Fruit fly (Drosophila melanogaster) whole organism, embryonic: ENCODE data around the gene Nab2.

Experiments
- ATbp ChIP-seq: fragments of 200-800 bp; sonication (Bioruptor generic); optimal IDR thresholded peaks from 2 replicates; lab custom pipeline; 2017; ENCODE audit warnings: missing biosample characterization, mild to moderate bottlenecking, missing genetic modification characterization, missing genetic modification reagents
- Adf1 ChIP-seq: fragments of 200-800 bp; sonication (Bioruptor generic); IDR thresholded peaks from 2 replicates; pipeline ENCODE4 v1.3.6; 2022; ENCODE audit warnings: missing biosample characterization, missing genetic modification characterization
- Atf-2 ChIP-seq: fragments of 200-800 bp; sonication (Bioruptor generic); optimal IDR thresholded peaks from 2 replicates; lab custom pipeline; 2016; ENCODE audit warnings: missing biosample characterization, missing genetic modification characterization
- CG10267 ChIP-seq: fragments of 200-800 bp; sonication (Bioruptor generic); optimal IDR thresholded peaks from 2 replicates; lab custom pipeline; 2018; ENCODE audit warnings: missing biosample characterization, mild to moderate bottlenecking, missing genetic modification characterization, moderate library complexity
- CG10366 ChIP-seq: fragments of 200-800 bp; sonication (Bioruptor generic); IDR thresholded peaks from 2 replicates; pipeline ENCODE4 v1.3.6; 2022; ENCODE audit warnings: missing biosample characterization, missing genetic modification characterization
- CG17802 ChIP-seq: fragments of 200-800 bp; sonication (Bioruptor generic); optimal IDR thresholded peaks from 2 replicates; lab custom pipeline; 2018; ENCODE audit warnings: missing biosample characterization, mild to moderate bottlenecking, missing genetic modification characterization, moderate library complexity
- CG2120 ChIP-seq: fragments of 200-800 bp; sonication (Bioruptor generic); optimal IDR thresholded peaks from 3 replicates; lab custom pipeline; 2016; ENCODE audit warnings: missing biosample characterization, missing genetic modification characterization
- CG2199 ChIP-seq: fragments of 200-800 bp; sonication (Bioruptor generic); IDR thresholded peaks from 3 replicates; pipeline ENCODE4 v1.3.6; 2022; ENCODE audit warnings: missing biosample characterization, missing genetic modification characterization
- CG30403 ChIP-seq: fragments of 200-800 bp; sonication (Bioruptor generic); optimal IDR thresholded peaks from 3 replicates; lab custom pipeline; 2016; ENCODE audit warnings: missing biosample characterization, missing genetic modification characterization
- CG3407 ChIP-seq: fragments of 200-800 bp; sonication (Bioruptor generic); optimal IDR thresholded peaks from 2 replicates; lab custom pipeline; 2018; ENCODE audit warnings: missing biosample characterization, mild to moderate bottlenecking, missing genetic modification characterization
- CG3726 ChIP-seq: fragments of 200-800 bp; sonication (Bioruptor generic); IDR thresholded peaks from 3 replicates; pipeline ENCODE4, ENCODE4 v1.3.6; 2022; ENCODE audit warnings: missing biosample characterization, missing genetic modification characterization
- CG6854 ChIP-seq: fragments of 200-800 bp; sonication (Bioruptor generic); optimal IDR thresholded peaks from 3 replicates; lab custom pipeline; 2017; ENCODE audit warnings: missing biosample characterization, mild to moderate bottlenecking, missing genetic modification characterization
- CoRest ChIP-seq: fragments of 200-800 bp; sonication (Bioruptor generic); optimal IDR thresholded peaks from 3 replicates; lab custom pipeline; 2018; ENCODE audit warnings: missing biosample characterization, mild to moderate bottlenecking, missing genetic modification characterization, moderate library complexity
- D19B ChIP-seq: fragments of 200-800 bp; sonication (Bioruptor generic); optimal IDR thresholded peaks from 2 replicates; lab custom pipeline; 2017; ENCODE audit warnings: missing biosample characterization, mild to moderate bottlenecking, missing genetic modification characterization
- Dad ChIP-seq: fragments of 200-800 bp; sonication (Bioruptor generic); optimal IDR thresholded peaks from 3 replicates; lab custom pipeline; 2016; ENCODE audit warnings: missing biosample characterization, missing genetic modification characterization
- Deaf1 ChIP-seq: fragments of 200-800 bp; optimal IDR thresholded peaks from 3 replicates; lab custom pipeline; 2019; ENCODE audit warnings: missing biosample characterization, mild to moderate bottlenecking, missing genetic modification characterization, moderate library complexity
- Dll ChIP-seq: fragments of 200-800 bp; sonication (Bioruptor generic); IDR thresholded peaks from 4 replicates; pipeline ENCODE4 v1.3.6; 2022; ENCODE audit warnings: missing biosample characterization, missing genetic modification characterization; ENCODE audit not compliant: partially characterized antibody
- Dref ChIP-seq: fragments of 200-800 bp; sonication (Bioruptor generic); IDR thresholded peaks from 2 replicates; pipeline ENCODE4 v1.3.6; 2022; ENCODE audit warnings: missing biosample characterization, missing genetic modification characterization
- E2f1 ChIP-seq: fragments of 200-800 bp; sonication (Bioruptor generic); IDR thresholded peaks from 2 replicates; pipeline ENCODE4 v1.3.6; 2022; ENCODE audit warnings: missing biosample characterization, missing genetic modification characterization
- H2.0 ChIP-seq: fragments of 200-800 bp; sonication (Bioruptor generic); IDR thresholded peaks from 2 replicates; pipeline ENCODE4 v1.3.6; 2022; ENCODE audit warnings: missing biosample characterization, missing genetic modification characterization
- Hand ChIP-seq: fragments of 200-800 bp; sonication (Bioruptor generic); optimal IDR thresholded peaks from 2 replicates; lab custom pipeline; 2017; ENCODE audit warnings: mild to moderate bottlenecking, missing biosample characterization, missing genetic modification reagents, missing genetic modification characterization
- HmgD ChIP-seq: fragments of 200-800 bp; sonication (Bioruptor generic); optimal IDR thresholded peaks from 3 replicates; lab custom pipeline; 2016; ENCODE audit warnings: missing biosample characterization, missing genetic modification characterization
- Myb ChIP-seq: fragments of 200-800 bp; sonication (Bioruptor generic); optimal IDR thresholded peaks from 2 replicates; lab custom pipeline; 2016; ENCODE audit warnings: missing biosample characterization, missing genetic modification characterization
- NC2α ChIP-seq: fragments of 200-800 bp; sonication (Bioruptor generic); optimal IDR thresholded peaks from 2 replicates; lab custom pipeline; 2016; ENCODE audit warnings: missing biosample characterization, missing genetic modification characterization
- NFAT ChIP-seq: fragments of 200-800 bp; sonication (Bioruptor generic); IDR thresholded peaks from 2 replicates; pipeline ENCODE4 v1.3.6; 2022; ENCODE audit warnings: missing biosample characterization, missing genetic modification characterization
- Nf-YA ChIP-seq: fragments of 200-800 bp; sonication (Bioruptor generic); IDR thresholded peaks from 2 replicates; pipeline ENCODE4 v1.3.6; 2022; ENCODE audit warnings: missing biosample characterization, missing genetic modification characterization
- Stat92E ChIP-seq, 3 experiments: fragments of >200 bp in 2 of 3; fragments of 200-800 bp in 1 of 3; sonication (Bioruptor generic) in 1 of 3; optimal IDR thresholded peaks; 2 replicates each; lab custom pipeline; 2017 to 2019; ENCODE audit warnings: missing biosample characterization in 3 of 3, missing genetic modification characterization in 3 of 3, mild to moderate bottlenecking in 1 of 3, moderate library complexity in 1 of 3
- abd-A ChIP-seq: fragments of 200-800 bp; sonication (Bioruptor generic); optimal IDR thresholded peaks from 3 replicates; lab custom pipeline; 2019; ENCODE audit warnings: missing biosample characterization, mild to moderate bottlenecking, missing genetic modification characterization, moderate library complexity
- ap ChIP-seq: fragments of 200-800 bp; sonication (Bioruptor generic); IDR thresholded peaks from 2 replicates; pipeline ENCODE4 v1.3.6; 2022; ENCODE audit warnings: missing biosample characterization, missing genetic modification characterization
- ara ChIP-seq: fragments of 200-800 bp; sonication (Bioruptor generic); IDR thresholded peaks from 2 replicates; pipeline ENCODE4 v1.3.6; 2022; ENCODE audit warnings: missing biosample characterization, missing genetic modification characterization
- corto ChIP-seq: fragments of 200-800 bp; sonication (Bioruptor generic); optimal IDR thresholded peaks from 2 replicates; lab custom pipeline; 2016; ENCODE audit warnings: missing biosample characterization, mild to moderate bottlenecking, missing genetic modification characterization, moderate library complexity
- cwo ChIP-seq: fragments of 200-800 bp; sonication (Bioruptor generic); optimal IDR thresholded peaks from 3 replicates; lab custom pipeline; 2017; ENCODE audit warnings: missing biosample characterization, missing genetic modification characterization, mild to moderate bottlenecking, moderate library complexity, missing genetic modification reagents
- emc ChIP-seq: fragments of 200-800 bp; sonication (Bioruptor generic); optimal IDR thresholded peaks from 2 replicates; lab custom pipeline; 2016; ENCODE audit warnings: missing biosample characterization, missing genetic modification characterization
- gem ChIP-seq: fragments of 200-800 bp; sonication (Bioruptor generic); optimal IDR thresholded peaks from 2 replicates; lab custom pipeline; 2019; ENCODE audit warnings: missing biosample characterization, mild to moderate bottlenecking, missing genetic modification characterization, moderate library complexity
- ken ChIP-seq: fragments of 200-800 bp; sonication (Bioruptor generic); IDR thresholded peaks from 3 replicates; pipeline ENCODE4 v1.3.6; 2022; ENCODE audit warnings: missing biosample characterization, missing genetic modification characterization
- kni ChIP-seq: fragments of 200-800 bp; sonication (Bioruptor generic); optimal IDR thresholded peaks from 3 replicates; lab custom pipeline; 2017; ENCODE audit warnings: mild to moderate bottlenecking, missing biosample characterization, missing genetic modification reagents, missing genetic modification characterization
- mirr ChIP-seq: fragments of 200-800 bp; sonication (Bioruptor generic); optimal IDR thresholded peaks from 3 replicates; lab custom pipeline; 2018; ENCODE audit warnings: missing biosample characterization, mild to moderate bottlenecking, missing genetic modification characterization
- nerfin-1 ChIP-seq: fragments of 200-800 bp; sonication (Bioruptor generic); optimal IDR thresholded peaks from 3 replicates; lab custom pipeline; 2019; ENCODE audit warnings: missing biosample characterization, mild to moderate bottlenecking, missing genetic modification characterization, moderate library complexity
- odd ChIP-seq: fragments of 200-800 bp; sonication (Bioruptor generic); optimal IDR thresholded peaks from 2 replicates; lab custom pipeline; 2017; ENCODE audit warnings: missing biosample characterization, mild to moderate bottlenecking, missing genetic modification characterization
- pros ChIP-seq: fragments of 200-800 bp; sonication (Bioruptor generic); optimal IDR thresholded peaks from 3 replicates; lab custom pipeline; 2019; ENCODE audit warnings: missing biosample characterization, mild to moderate bottlenecking, missing genetic modification characterization, moderate library complexity
- sd ChIP-seq: fragments of 200-800 bp; sonication (Bioruptor generic); optimal IDR thresholded peaks from 3 replicates; lab custom pipeline; 2018; ENCODE audit warnings: missing biosample characterization, mild to moderate bottlenecking, missing genetic modification characterization, moderate library complexity
- sens ChIP-seq: fragments of 200-800 bp; sonication (Bioruptor generic); peaks from one replicate; lab custom pipeline; 2016; ENCODE audit warnings: missing biosample characterization, missing genetic modification characterization
- so ChIP-seq: fragments of 200-800 bp; sonication (Bioruptor generic); IDR thresholded peaks from 3 replicates; pipeline ENCODE4 v1.3.6; 2022; ENCODE audit warnings: missing biosample characterization, missing genetic modification characterization
- sob ChIP-seq: fragments of 200-800 bp; sonication (Bioruptor generic); IDR thresholded peaks from 2 replicates; pipeline ENCODE4 v1.3.6; 2022; ENCODE audit warnings: missing biosample characterization, missing genetic modification characterization
- tio ChIP-seq: fragments of 200-800 bp; sonication (Bioruptor generic); optimal IDR thresholded peaks from 2 replicates; lab custom pipeline; 2017; ENCODE audit warnings: missing biosample characterization, missing genetic modification characterization, inconsistent platforms
- tll ChIP-seq, 2 experiments: fragments of 200-800 bp in 1 of 2; fragments of >200 bp in 1 of 2; sonication (Bioruptor generic) in 1 of 2; optimal IDR thresholded peaks; 2 replicates each; lab custom pipeline; 2017 to 2019; ENCODE audit warnings: missing biosample characterization in 2 of 2, missing genetic modification characterization in 2 of 2, mild to moderate bottlenecking in 1 of 2, moderate library complexity in 1 of 2
- tna ChIP-seq: fragments of 200-800 bp; sonication (Bioruptor generic); IDR thresholded peaks from 2 replicates; pipeline ENCODE4 v1.3.6; 2022; ENCODE audit warnings: missing biosample characterization, missing genetic modification characterization; ENCODE audit not compliant: partially characterized antibody
- ttk ChIP-seq: fragments of 200-800 bp; sonication (Bioruptor generic); IDR thresholded peaks from 2 replicates; pipeline ENCODE4 v2.1.2; 2022; ENCODE audit warnings: missing biosample characterization, missing genetic modification characterization
- twi ChIP-seq: fragments of 200-800 bp; optimal IDR thresholded peaks from 2 replicates; lab custom pipeline; 2019; ENCODE audit warnings: missing biosample characterization, mild to moderate bottlenecking, missing genetic modification characterization, moderate library complexity
- vvl ChIP-seq: fragments of 200-800 bp; sonication (Bioruptor generic); IDR thresholded peaks from 2 replicates; pipeline ENCODE4 v1.3.6; 2022; ENCODE audit warnings: missing biosample characterization, missing genetic modification characterization
- z ChIP-seq: fragments of 200-800 bp; sonication (Bioruptor generic); IDR thresholded peaks from 3 replicates; pipeline ENCODE4 v1.3.6; 2022; ENCODE audit warnings: missing biosample characterization, missing genetic modification characterization
- zfh1 ChIP-seq: fragments of 200-800 bp; sonication (Bioruptor generic); IDR thresholded peaks from 3 replicates; pipeline ENCODE4 v1.3.6; 2022; ENCODE audit warnings: missing biosample characterization, missing genetic modification characterization

Gene Nab2

DNA sequence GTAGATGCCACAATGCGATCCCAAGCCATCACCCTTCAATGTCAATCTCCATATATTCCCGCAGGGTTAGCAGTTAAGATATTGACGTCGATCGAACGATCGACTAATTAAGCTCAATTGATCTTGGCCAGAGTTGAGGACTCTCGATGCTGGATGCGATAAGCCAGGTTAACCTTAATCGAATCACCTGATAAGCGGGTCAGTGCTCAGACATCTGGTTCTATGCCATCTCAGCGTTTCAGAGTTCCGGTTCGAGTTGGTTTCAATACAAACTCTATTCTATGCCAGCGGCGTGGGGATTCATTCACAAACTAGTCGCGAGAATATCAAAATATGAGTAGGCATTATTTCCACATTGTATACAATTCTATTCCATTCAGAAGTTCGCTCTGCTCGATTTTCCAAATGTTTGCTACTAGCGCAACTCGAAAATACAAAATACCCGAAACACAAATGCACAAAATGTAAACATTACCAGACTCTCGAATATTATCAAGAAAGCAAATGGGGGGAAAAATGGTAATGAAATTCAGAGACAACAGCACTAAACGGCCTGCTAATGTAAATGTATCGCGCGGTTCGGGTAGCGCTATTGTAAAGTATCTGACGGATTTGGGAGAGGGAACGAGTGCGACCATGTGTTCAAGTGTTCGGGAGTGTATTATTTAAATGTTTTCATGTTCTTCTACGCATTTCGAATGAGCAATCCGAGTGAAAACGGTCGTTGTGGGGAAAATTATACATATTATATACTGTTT, 35.5 kb downstream of the Nab2 start (continued):
- TF ChIP-seq odd (GFP tag; lab: Kevin White, UChicago) (no peak), Dad (no peak), cwo (GFP tag; lab: Kevin White, UChicago) (no peak), mirr (no peak), ttk (GFP tag; lab: Robert Waterston, UW) (no peak), vvl (peak; percentile 78), Dll (GFP tag; lab: Robert Waterston, UW) (0 out of 4 replicates have a peak, but pooled peaks have one; percentile 15), tll (GFP tag; optimal IDR thresholded peaks at IDR 0.05; lab: Kevin White, UChicago) (no peak), E2f1 (no peak), emc (GFP tag; lab: Kevin White, UChicago) (no peak), so (GFP tag; lab: Robert Waterston, UW) (peak; percentile 42; the same call in 2 of the 3 replicates), kni (GFP tag; lab: Kevin White, UChicago) (peak; percentile 38), nerfin-1 (tag; lab: Kevin White, UChicago) (no peak), gem (peak; percentile 61), sens (GFP tag; lab: Kevin White, UChicago) (peak; percentile 10), tio (GFP tag; lab: Kevin White, UChicago) (no peak), H2.0 (GFP tag; lab: Robert Waterston, UW) (no peak), CG10366 (GFP tag; lab: Robert Waterston, UW) (no peak), pros (peak; percentile 3), ara (GFP tag; lab: Robert Waterston, UW) (no peak), zfh1 (GFP tag; lab: Robert Waterston, UW) (0 out of 3 replicates have a peak, but pooled peaks have one; percentile 27), CG10267 (tag; lab: Kevin White, UChicago) (no peak), twi (peak; percentile 87), abd-A (peak; percentile 60), Atf-2 (no peak), Deaf1 (tag; lab: Kevin White, UChicago) (peak; percentile 58), CG17802 (tag; lab: Kevin White, UChicago) (no peak), sd (tag; lab: Kevin White, UChicago) (peak; percentile 48), tna (GFP tag; lab: Robert Waterston, UW) (no peak), CG2199 (GFP tag; lab: Robert Waterston, UW) (peak; percentile 96), sob (no peak), ATbp (no peak), corto (GFP tag; lab: Kevin White, UChicago) (no peak), ap (GFP tag; lab: Robert Waterston, UW) (no peak), Nf-YA (GFP tag; lab: Robert Waterston, UW) (no peak), CG3726 (GFP tag; lab: Robert Waterston, UW) (no peak), z (GFP tag; lab: Robert Waterston, UW) (no peak), Dref (GFP tag; lab: Robert Waterston, UW) (no peak), NFAT (GFP tag; lab: Robert Waterston, UW) (no peak), CG2120 (GFP tag; lab: Kevin White, UChicago) (no peak)
- TF ChIP-seq, all 482 proteins: peak for 20

DNA sequence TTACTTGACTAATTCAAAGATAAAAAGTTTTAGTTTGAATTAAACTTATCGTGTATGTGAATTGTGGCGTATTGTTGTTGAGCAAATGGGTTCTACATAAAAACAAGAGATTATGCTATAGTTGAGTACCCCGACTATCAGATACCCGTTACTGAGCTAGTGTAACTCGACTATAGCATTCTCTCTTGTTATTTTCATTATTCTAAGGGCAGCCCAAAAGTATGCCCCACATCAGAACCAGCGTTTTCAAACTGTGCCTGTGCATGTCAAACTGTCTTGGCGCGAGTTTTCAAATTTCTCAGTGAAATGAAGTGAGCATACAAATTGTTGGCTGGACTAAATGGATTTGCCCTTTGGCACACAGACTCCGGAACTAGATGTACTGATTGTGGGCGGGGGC, 38.9 kb downstream of the Nab2 start, which contains the start of gene shps:
shps (plus strand) TSS at position 282 of the 400 bp plus-strand sequence.
- TF ChIP-seq CoRest (tag; lab: Kevin White, UChicago) (no peak), Hand (GFP tag; lab: Kevin White, UChicago) (no peak), CG30403 (GFP tag; lab: Kevin White, UChicago) (no peak), Myb (GFP tag; lab: Kevin White, UChicago) (no peak), CG3407 (GFP tag; lab: Kevin White, UChicago) (no peak), Adf1 (GFP tag; lab: Robert Waterston, UW) (no peak), HmgD (peak; percentile 55), Stat92E (GFP tag; optimal IDR thresholded peaks at IDR 0.05; lab: Kevin White, UChicago) (no peak), D19B (GFP tag; lab: Kevin White, UChicago) (peak; percentile 91), ken (GFP tag; lab: Robert Waterston, UW) (no peak), CG6854 (peak; percentile 38), NC2α (GFP tag; lab: Kevin White, UChicago) (no peak)
